Worm (Caenorhabditis elegans): ENCODE measurements around the gene ifas-2.

ifas-2 gene

ce11 chrV:16888788-16889325 is at the start of gene ifas-2, which contains the start of gene fbxa-44:
ifas-2 (minus strand) TSS chrV:16888888.
fbxa-44 (plus strand) TSS chrV:16889275.
- TF ChIP-seq klf-2 (GFP tag; conservative IDR thresholded peaks at IDR 0.05) (no peak), T22C8.4 (GFP tag; IDR thresholded peaks at IDR 0.05) (no peak), ztf-23 (GFP tag; IDR thresholded peaks at IDR 0.05) (no peak), flt-1 (GFP tag; IDR thresholded peaks at IDR 0.05) (no peak), ztf-29 (GFP tag; IDR thresholded peaks at IDR 0.05) (no peak), tab-1 (GFP tag; IDR thresholded peaks at IDR 0.05) (no peak), cog-1 (tag; optimal IDR thresholded peaks at IDR 0.05) (no peak), med-1 (GFP tag; optimal IDR thresholded peaks at IDR 0.05; ENCODE audit: insufficient read depth) (no peak), ref-1 (GFP tag; conservative IDR thresholded peaks at IDR 0.05) (no peak)

DNA sequence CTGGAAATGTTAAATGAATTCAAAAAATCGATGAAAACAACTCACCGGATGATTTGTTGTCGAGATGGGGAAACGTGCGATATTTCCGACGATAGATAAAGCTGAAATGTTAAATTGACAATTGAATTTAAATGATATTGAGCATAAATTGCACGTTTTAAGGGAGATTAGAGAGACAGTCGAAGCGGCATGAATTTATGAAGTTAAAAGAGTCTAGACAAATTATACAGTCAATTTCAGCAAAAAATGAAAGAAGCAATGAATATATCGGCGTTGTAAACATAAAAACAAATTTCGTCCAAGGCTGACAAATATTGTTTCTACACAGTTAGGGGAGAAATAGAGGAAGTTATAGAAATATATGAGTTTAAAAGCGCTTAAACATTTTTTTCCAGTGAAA is 38.7 kb upstream of the ifas-2 start, which contains the start of gene Y102A5C.36:
Gene Y102A5C.36, minus strand, starts transcription at position 101 of the 400 bp plus-strand sequence.
- TF ChIP-seq flt-1 (GFP tag; IDR thresholded peaks at IDR 0.05), result no peak
- TF ChIP-seq med-1 (GFP tag; optimal IDR thresholded peaks at IDR 0.05; ENCODE audit: insufficient read depth), result no peak
- no peak for TF ChIP-seq T22C8.4 (GFP tag; IDR thresholded peaks at IDR 0.05)

DNA sequence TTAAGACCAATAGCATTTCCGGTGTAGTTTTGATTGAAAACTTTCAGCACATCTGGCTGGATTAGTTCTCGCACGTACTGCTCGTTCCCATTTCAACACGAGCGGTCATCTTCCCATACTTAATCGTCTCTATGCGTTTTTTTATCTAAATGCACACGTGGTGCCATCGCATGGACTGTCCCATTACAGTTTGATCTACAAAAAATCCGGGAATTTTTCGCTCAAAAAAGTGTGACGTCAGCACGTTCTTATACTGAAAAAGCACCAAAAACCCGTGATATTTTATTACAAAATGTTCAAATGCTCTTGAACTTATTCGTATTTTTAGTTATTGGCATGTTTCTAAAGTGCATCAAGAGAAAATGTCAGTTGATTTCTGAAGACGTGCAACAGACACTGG is 33.3 kb upstream of the ifas-2 start, which contains the start of gene Y102A5C.4:
Gene Y102A5C.4, plus strand, starts transcription at position 301 of the 400 bp plus-strand sequence.
- TF ChIP-seq tab-1 (GFP tag; IDR thresholded peaks at IDR 0.05) (no peak), ztf-29 (GFP tag; IDR thresholded peaks at IDR 0.05) (no peak), flt-1 (GFP tag; IDR thresholded peaks at IDR 0.05) (no peak), ztf-23 (GFP tag; IDR thresholded peaks at IDR 0.05) (no peak), klf-2 (GFP tag; conservative IDR thresholded peaks at IDR 0.05) (no peak), med-1 (GFP tag; optimal IDR thresholded peaks at IDR 0.05; ENCODE audit: insufficient read depth) (no peak), cog-1 (tag; optimal IDR thresholded peaks at IDR 0.05) (no peak), ref-1 (GFP tag; conservative IDR thresholded peaks at IDR 0.05) (no peak)

ce11 chrV:16919675-16920074 is 31.0 kb upstream of the ifas-2 start:
- TF ChIP-seq T22C8.4 (GFP tag; IDR thresholded peaks at IDR 0.05), result no peak

ce11 chrV:16918378-16918777 is 29.7 kb upstream of the ifas-2 start, which contains the start of the genes fbxa-206 and Y102A5C.2:
fbxa-206 (minus strand) TSS chrV:16918478.
Y102A5C.2 (plus strand) TSS chrV:16918731.
- no peak for TF ChIP-seq klf-2 (GFP tag; conservative IDR thresholded peaks at IDR 0.05)
- TF ChIP-seq ztf-29 (GFP tag; IDR thresholded peaks at IDR 0.05), result no peak
- TF ChIP-seq med-1 (GFP tag; optimal IDR thresholded peaks at IDR 0.05; ENCODE audit: insufficient read depth), result no peak
- no peak for TF ChIP-seq ztf-23 (GFP tag; IDR thresholded peaks at IDR 0.05)

- no peak for TF ChIP-seq flt-1 (GFP tag; IDR thresholded peaks at IDR 0.05)
- no peak for TF ChIP-seq ztf-23 (GFP tag; IDR thresholded peaks at IDR 0.05)
- TF ChIP-seq tab-1 (GFP tag; IDR thresholded peaks at IDR 0.05), result no peak
- no peak for TF ChIP-seq ztf-29 (GFP tag; IDR thresholded peaks at IDR 0.05)
- TF ChIP-seq T22C8.4 (GFP tag; IDR thresholded peaks at IDR 0.05), result no peak
- no peak for TF ChIP-seq med-1 (GFP tag; optimal IDR thresholded peaks at IDR 0.05; ENCODE audit: insufficient read depth)
These were observed 27.4 kb upstream of the ifas-2 start, which contains the start of gene F09C6.10 for ce11 chrV:16916079-16916478. F09C6.10 (minus strand) TSS chrV:16916179.

ce11 chrV:16911934-16912333 is 23.2 kb upstream of the ifas-2 start, which contains the start of gene nhr-116:
nhr-116 (plus strand) TSS chrV:16912234.
- TF ChIP-seq med-1 (GFP tag; optimal IDR thresholded peaks at IDR 0.05; ENCODE audit: insufficient read depth) (no peak), ztf-23 (GFP tag; IDR thresholded peaks at IDR 0.05) (no peak), tab-1 (GFP tag; IDR thresholded peaks at IDR 0.05) (no peak), T22C8.4 (GFP tag; IDR thresholded peaks at IDR 0.05) (no peak), klf-2 (GFP tag; conservative IDR thresholded peaks at IDR 0.05) (no peak), ztf-29 (GFP tag; IDR thresholded peaks at IDR 0.05) (no peak), ref-1 (GFP tag; conservative IDR thresholded peaks at IDR 0.05) (no peak), cog-1 (tag; optimal IDR thresholded peaks at IDR 0.05) (no peak), flt-1 (GFP tag; IDR thresholded peaks at IDR 0.05) (no peak)

DNA sequence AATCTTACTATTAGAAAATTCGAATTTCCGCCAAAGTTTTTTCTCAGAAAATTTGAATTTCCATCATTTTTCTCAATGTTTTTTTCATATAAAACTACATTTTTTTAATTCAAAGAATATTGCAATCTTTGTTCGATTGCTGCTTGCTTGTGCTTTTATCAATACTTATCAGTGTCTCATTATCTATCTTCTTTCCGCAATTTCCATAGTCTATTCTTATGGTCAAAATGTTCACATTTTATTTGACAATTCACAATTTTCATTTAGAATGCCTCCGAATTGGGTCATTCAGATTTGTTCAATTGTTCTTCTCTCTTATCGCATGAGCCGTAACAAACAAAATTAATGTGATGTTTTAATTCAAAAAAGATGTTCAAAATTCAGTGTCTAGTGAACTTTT is 22.6 kb upstream of the ifas-2 start:
- TF ChIP-seq ztf-29 (GFP tag; IDR thresholded peaks at IDR 0.05) (no peak), med-1 (GFP tag; optimal IDR thresholded peaks at IDR 0.05; ENCODE audit: insufficient read depth) (no peak), ztf-23 (GFP tag; IDR thresholded peaks at IDR 0.05) (no peak), cog-1 (tag; optimal IDR thresholded peaks at IDR 0.05) (no peak), ref-1 (GFP tag; conservative IDR thresholded peaks at IDR 0.05) (no peak), T22C8.4 (GFP tag; IDR thresholded peaks at IDR 0.05) (no peak), flt-1 (GFP tag; IDR thresholded peaks at IDR 0.05) (no peak), tab-1 (GFP tag; IDR thresholded peaks at IDR 0.05) (no peak), klf-2 (GFP tag; conservative IDR thresholded peaks at IDR 0.05) (no peak)

DNA sequence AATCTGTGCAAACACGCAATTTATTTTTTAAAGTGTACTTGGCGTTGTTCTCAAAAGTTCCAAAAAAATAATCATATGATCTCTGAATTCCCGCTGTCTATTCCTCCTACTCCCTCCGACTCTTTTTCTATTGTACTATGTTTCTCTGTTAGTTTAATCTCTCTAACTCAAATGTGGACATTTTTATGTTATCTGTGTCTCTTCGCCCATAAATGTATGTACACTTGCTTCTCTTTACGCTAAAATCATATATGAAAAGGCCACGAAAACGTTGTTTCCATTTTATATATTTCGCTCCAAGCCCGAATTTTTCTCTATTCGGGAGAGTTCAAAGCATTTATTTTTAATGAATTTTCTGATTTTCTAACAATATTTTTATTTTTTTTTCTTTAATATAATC is 22.2 kb upstream of the ifas-2 start:
- no peak for TF ChIP-seq med-1 (GFP tag; optimal IDR thresholded peaks at IDR 0.05; ENCODE audit: insufficient read depth)
- no peak for TF ChIP-seq cog-1 (tag; optimal IDR thresholded peaks at IDR 0.05)
- no peak for TF ChIP-seq ztf-23 (GFP tag; IDR thresholded peaks at IDR 0.05)
- no peak for TF ChIP-seq flt-1 (GFP tag; IDR thresholded peaks at IDR 0.05)
- no peak for TF ChIP-seq tab-1 (GFP tag; IDR thresholded peaks at IDR 0.05)

DNA sequence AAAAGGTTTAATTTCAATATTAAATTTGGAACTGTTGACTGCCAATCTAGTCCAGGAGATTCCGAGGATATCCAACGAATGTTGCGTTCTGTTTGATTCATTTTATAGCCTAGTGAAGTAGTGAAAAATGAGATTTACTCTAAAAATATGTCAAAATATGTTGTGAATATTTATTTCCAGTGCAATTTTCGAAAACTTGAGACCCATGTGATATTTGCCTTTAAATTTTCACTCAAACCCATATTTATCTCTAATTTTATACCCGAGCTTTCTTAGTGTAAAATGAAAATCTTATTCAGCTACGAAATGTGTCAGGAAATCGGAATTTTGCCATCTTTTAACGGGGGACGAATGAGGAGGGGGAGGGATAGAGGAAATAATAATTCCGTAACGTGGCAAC is 21.2 kb upstream of the ifas-2 start, which contains the start of gene F09C6.16:
Gene F09C6.16, minus strand, starts transcription at position 101 of the 400 bp plus-strand sequence.
- TF ChIP-seq cog-1 (tag; optimal IDR thresholded peaks at IDR 0.05) (no peak), tab-1 (GFP tag; IDR thresholded peaks at IDR 0.05) (no peak), med-1 (GFP tag; optimal IDR thresholded peaks at IDR 0.05; ENCODE audit: insufficient read depth) (no peak), ref-1 (GFP tag; conservative IDR thresholded peaks at IDR 0.05) (no peak), klf-2 (GFP tag; conservative IDR thresholded peaks at IDR 0.05) (no peak), flt-1 (GFP tag; IDR thresholded peaks at IDR 0.05) (no peak), ztf-23 (GFP tag; IDR thresholded peaks at IDR 0.05) (no peak), ztf-29 (GFP tag; IDR thresholded peaks at IDR 0.05) (no peak), T22C8.4 (GFP tag; IDR thresholded peaks at IDR 0.05) (no peak)

All from whole organism, midembryonic.